Worm (Caenorhabditis elegans) whole organism, L2 larva: ENCODE measurements around the gene C12D12.3.

Experiments
- C34F6.9 ChIP-seq: fragments of 150-350 bp; optimal IDR thresholded peaks from 2 replicates; lab custom pipeline; 2014; ENCODE audit warnings: missing biosample characterization, missing genetic modification characterization
- F13H6.1 ChIP-seq: sonication (generic microtip); optimal IDR thresholded peaks from 2 replicates; lab custom pipeline; 2016; ENCODE audit warnings: missing genetic modification characterization, missing compliant biosample characterization
- R02D3.7 ChIP-seq: fragments of 150-350 bp; optimal IDR thresholded peaks from 2 replicates; lab custom pipeline; 2014; ENCODE audit warnings: missing biosample characterization, missing genetic modification characterization
- Y55F3AM.14 ChIP-seq: fragments of 200-800 bp; sonication (Bioruptor generic); optimal IDR thresholded peaks from 2 replicates; lab custom pipeline; 2018; ENCODE audit warnings: mild to moderate bottlenecking, missing genetic modification characterization, missing compliant biosample characterization
- alr-1 ChIP-seq: fragments of 150-350 bp; optimal IDR thresholded peaks from 2 replicates; lab custom pipeline; 2014; ENCODE audit warnings: missing biosample characterization, missing genetic modification characterization
- aly-2 ChIP-seq: fragments of 150-350 bp; optimal IDR thresholded peaks from 2 replicates; lab custom pipeline; 2014; ENCODE audit warnings: missing biosample characterization, missing genetic modification characterization
- ama-1 ChIP-seq: fragments of 150-350 bp; optimal IDR thresholded peaks from 2 replicates; lab custom pipeline; 2018; ENCODE audit warnings: inconsistent platforms
- blmp-1 ChIP-seq: sonication (generic microtip); optimal IDR thresholded peaks from 2 replicates; lab custom pipeline; 2017; ENCODE audit warnings: missing genetic modification characterization, mild to moderate bottlenecking, missing compliant biosample characterization, antibody characterized with exemption, moderate library complexity; ENCODE audit not compliant: insufficient read depth
- ceh-16 ChIP-seq: fragments of 150-350 bp; optimal IDR thresholded peaks from 2 replicates; lab custom pipeline; 2014; ENCODE audit warnings: missing biosample characterization, missing genetic modification characterization
- ceh-82 ChIP-seq: fragments of 150-350 bp; optimal IDR thresholded peaks from 2 replicates; lab custom pipeline; 2014; ENCODE audit warnings: missing biosample characterization, missing genetic modification characterization
- dmd-4 ChIP-seq: sonication (generic microtip); optimal IDR thresholded peaks from 2 replicates; lab custom pipeline; 2017; ENCODE audit warnings: missing biosample characterization, missing genetic modification characterization
- egl-27 ChIP-seq: sonication (generic microtip); optimal IDR thresholded peaks from 3 replicates; lab custom pipeline; 2017; ENCODE audit warnings: missing biosample characterization, missing genetic modification reagents, missing genetic modification characterization
- elt-1 ChIP-seq: fragments of 150-350 bp; optimal IDR thresholded peaks from 2 replicates; lab custom pipeline; 2014; ENCODE audit warnings: missing biosample characterization, missing genetic modification characterization
- fos-1 ChIP-seq: fragments of 150-350 bp; optimal IDR thresholded peaks from 2 replicates; lab custom pipeline; 2014; ENCODE audit warnings: missing biosample characterization, missing genetic modification characterization
- lin-11 ChIP-seq: fragments of 150-350 bp; sonication (generic microtip); optimal IDR thresholded peaks from 2 replicates; lab custom pipeline; 2014; ENCODE audit warnings: missing biosample characterization, missing genetic modification characterization, inconsistent platforms, mixed read lengths
- lin-13 ChIP-seq: fragments of 150-350 bp; optimal IDR thresholded peaks from 2 replicates; lab custom pipeline; 2014; ENCODE audit warnings: missing biosample characterization, missing genetic modification reagents, missing genetic modification characterization
- lin-39 ChIP-seq: fragments of 150-350 bp; optimal IDR thresholded peaks from 2 replicates; lab custom pipeline; 2014; ENCODE audit warnings: missing biosample characterization, missing genetic modification reagents, missing genetic modification characterization
- lsy-2 ChIP-seq, 2 experiments: fragments of 150-350 bp in 1 of 2; sonication (generic microtip) in 1 of 2; optimal IDR thresholded peaks; 2 replicates each; lab custom pipeline; 2014 to 2017; ENCODE audit warnings: missing biosample characterization in 2 of 2, missing genetic modification characterization in 2 of 2
- mab-5 ChIP-seq: fragments of 150-350 bp; optimal IDR thresholded peaks from 2 replicates; lab custom pipeline; 2014; ENCODE audit warnings: missing biosample characterization, missing genetic modification characterization
- mbf-1 ChIP-seq: sonication (generic microtip); optimal IDR thresholded peaks from 2 replicates; lab custom pipeline; 2017; ENCODE audit warnings: missing biosample characterization, missing genetic modification characterization
- mdl-1 ChIP-seq, 2 experiments: fragments of 150-350 bp in 1 of 2; sonication (generic microtip) in 1 of 2; optimal IDR thresholded peaks; 2 replicates each; lab custom pipeline; 2017; ENCODE audit warnings: missing biosample characterization in 2 of 2, missing genetic modification characterization in 2 of 2
- nhr-11 ChIP-seq: fragments of 150-350 bp; optimal IDR thresholded peaks from 2 replicates; lab custom pipeline; 2014; ENCODE audit warnings: missing biosample characterization, missing genetic modification characterization
- nhr-12 ChIP-seq: fragments of 150-350 bp; optimal IDR thresholded peaks from 2 replicates; lab custom pipeline; 2014; ENCODE audit warnings: missing biosample characterization, missing genetic modification characterization
- nhr-129 ChIP-seq: fragments of 150-350 bp; optimal IDR thresholded peaks from 2 replicates; lab custom pipeline; 2014; ENCODE audit warnings: missing biosample characterization, missing genetic modification characterization
- nhr-21 ChIP-seq: fragments of 150-350 bp; optimal IDR thresholded peaks from 2 replicates; lab custom pipeline; 2014; ENCODE audit warnings: missing biosample characterization, missing genetic modification characterization
- nhr-23 ChIP-seq: fragments of 150-350 bp; optimal IDR thresholded peaks from 2 replicates; lab custom pipeline; 2014; ENCODE audit warnings: missing biosample characterization, missing genetic modification reagents, missing genetic modification characterization
- nhr-237 ChIP-seq: fragments of 150-350 bp; optimal IDR thresholded peaks from 2 replicates; lab custom pipeline; 2014; ENCODE audit warnings: missing biosample characterization, missing genetic modification characterization
- nhr-25 ChIP-seq: fragments of 150-350 bp; sonication (generic microtip); optimal IDR thresholded peaks from 3 replicates; lab custom pipeline; 2014; ENCODE audit warnings: missing biosample characterization, missing genetic modification characterization
- nhr-6 ChIP-seq: fragments of 150-350 bp; optimal IDR thresholded peaks from 2 replicates; lab custom pipeline; 2014; ENCODE audit warnings: missing biosample characterization, missing genetic modification characterization
- peb-1 ChIP-seq: fragments of 150-350 bp; optimal IDR thresholded peaks from 2 replicates; lab custom pipeline; 2014; ENCODE audit warnings: missing biosample characterization, missing genetic modification characterization
- sem-4 ChIP-seq: fragments of 150-350 bp; optimal IDR thresholded peaks from 2 replicates; lab custom pipeline; 2014; ENCODE audit warnings: missing biosample characterization, missing genetic modification reagents, missing genetic modification characterization
- skn-1 ChIP-seq: sonication (generic microtip); optimal IDR thresholded peaks from 2 replicates; lab custom pipeline; 2017; ENCODE audit warnings: missing biosample characterization, missing genetic modification characterization
- unc-39 ChIP-seq: fragments of 150-350 bp; optimal IDR thresholded peaks from 2 replicates; lab custom pipeline; 2014; ENCODE audit warnings: missing biosample characterization, missing genetic modification characterization
- unc-55 ChIP-seq: fragments of 150-350 bp; sonication (generic microtip); optimal IDR thresholded peaks from 3 replicates; lab custom pipeline; 2014; ENCODE audit warnings: missing biosample characterization, missing genetic modification reagents, missing genetic modification characterization
- unc-62 ChIP-seq: fragments of 150-350 bp; optimal IDR thresholded peaks from 2 replicates; lab custom pipeline; 2014; ENCODE audit warnings: missing biosample characterization, missing genetic modification reagents, missing genetic modification characterization
- zag-1 ChIP-seq: fragments of 150-350 bp; optimal IDR thresholded peaks from 2 replicates; lab custom pipeline; 2014; ENCODE audit warnings: missing biosample characterization, missing genetic modification characterization
- ztf-1 ChIP-seq: fragments of 200-800 bp; sonication (Bioruptor generic); conservative IDR thresholded peaks from 2 replicates; pipeline ENCODE4 v1.3.6; 2022; ENCODE audit warnings: missing genetic modification characterization, missing compliant biosample characterization
- ztf-4 ChIP-seq: fragments of 150-350 bp; optimal IDR thresholded peaks from 2 replicates; lab custom pipeline; 2014; ENCODE audit warnings: missing biosample characterization, missing genetic modification characterization

C12D12.3 gene

ce11 chrX:3462086-3462485 lies 27.0 kb upstream of the C12D12.3 start:
- no peak for TF ChIP-seq egl-27
- TF ChIP-seq R02D3.7 (tag; lab: Kevin White, UChicago), result no peak
- no peak for TF ChIP-seq mbf-1 (tag; lab: Kevin White, UChicago)
- TF ChIP-seq peb-1 (tag; lab: Kevin White, UChicago), result no peak
- no peak for TF ChIP-seq Y55F3AM.14
- TF ChIP-seq aly-2 (tag; lab: Kevin White, UChicago), result no peak
- TF ChIP-seq ztf-1 (GFP tag; lab: Robert Waterston, UW), result no peak
- TF ChIP-seq ceh-82 (tag; lab: Kevin White, UChicago), result no peak
- no peak for TF ChIP-seq nhr-25 (tag; lab: Kevin White, UChicago)
- TF ChIP-seq nhr-6 (tag; lab: Kevin White, UChicago), result no peak
- TF ChIP-seq F13H6.1 (tag; lab: Kevin White, UChicago), result no peak
- no peak for TF ChIP-seq lsy-2 (tag; optimal IDR thresholded peaks at IDR 0.05; lab: Kevin White, UChicago)
- no peak for TF ChIP-seq unc-55 (GFP tag; lab: Kevin White, UChicago)
- TF ChIP-seq ztf-4, result no peak
- no peak for TF ChIP-seq lin-13
- no peak for TF ChIP-seq lin-39
- no peak for TF ChIP-seq fos-1 (tag; lab: Kevin White, UChicago)
- TF ChIP-seq unc-62 (GFP tag; lab: Kevin White, UChicago), result no peak
- TF ChIP-seq nhr-237 (tag; lab: Kevin White, UChicago), result no peak
- TF ChIP-seq mdl-1 (tag; optimal IDR thresholded peaks at IDR 0.05; lab: Kevin White, UChicago), result no peak

- TF ChIP-seq skn-1 (tag; lab: Kevin White, UChicago) (no peak), elt-1 (tag; lab: Kevin White, UChicago) (no peak), nhr-23 (no peak), sem-4 (tag; lab: Kevin White, UChicago) (no peak), dmd-4 (no peak), nhr-6 (tag; lab: Kevin White, UChicago) (no peak), fos-1 (tag; lab: Kevin White, UChicago) (no peak), blmp-1 (no peak), nhr-11 (tag; lab: Kevin White, UChicago) (no peak), unc-39 (tag; lab: Kevin White, UChicago) (no peak), ama-1 (lab: Kevin White, UChicago) (no peak), nhr-21 (tag; lab: Kevin White, UChicago) (no peak), mab-5 (tag; lab: Kevin White, UChicago) (no peak), ztf-4 (no peak), unc-62 (GFP tag; lab: Kevin White, UChicago) (no peak), nhr-237 (tag; lab: Kevin White, UChicago) (no peak), alr-1 (tag; lab: Kevin White, UChicago) (no peak), lin-39 (no peak), lin-11 (tag; lab: Kevin White, UChicago) (no peak)
Measured at ce11 chrX:3463875-3464274, 25.2 kb upstream of the C12D12.3 start.

- TF ChIP-seq unc-39 (tag; lab: Kevin White, UChicago) (no peak), sem-4 (tag; lab: Kevin White, UChicago) (no peak), F13H6.1 (tag; lab: Kevin White, UChicago) (no peak), unc-55 (GFP tag; lab: Kevin White, UChicago) (peak; percentile 70), zag-1 (tag; lab: Kevin White, UChicago) (peak; percentile 38), ztf-4 (no peak)
Measured at ce11 chrX:3464309-3465038, 24.6 kb upstream of the C12D12.3 start.

ce11 chrX:3465785-3466184 lies 23.3 kb upstream of the C12D12.3 start, which contains the start of the genes ZK377.15 and sax-3:
Gene ZK377.15, minus strand, starts transcription at chrX:3465885.
Gene sax-3, minus strand, starts transcription at chrX:3465927.
- no peak for TF ChIP-seq ama-1 (lab: Kevin White, UChicago)
- TF ChIP-seq nhr-129, result no peak
- no peak for TF ChIP-seq ceh-16 (tag; lab: Kevin White, UChicago)
- no peak for TF ChIP-seq nhr-12 (tag; lab: Kevin White, UChicago)
- TF ChIP-seq Y55F3AM.14, result no peak
- TF ChIP-seq ceh-82 (tag; lab: Kevin White, UChicago), result no peak
- TF ChIP-seq dmd-4, result no peak
- no peak for TF ChIP-seq lsy-2 (tag; optimal IDR thresholded peaks at IDR 0.05; lab: Kevin White, UChicago)
- no peak for TF ChIP-seq skn-1 (tag; lab: Kevin White, UChicago)
- no peak for TF ChIP-seq unc-62 (GFP tag; lab: Kevin White, UChicago)
- no peak for TF ChIP-seq elt-1 (tag; lab: Kevin White, UChicago)
- TF ChIP-seq C34F6.9, result no peak
- TF ChIP-seq nhr-11 (tag; lab: Kevin White, UChicago), result no peak
